Fruit fly (Drosophila melanogaster) whole organism, pupa: ENCODE data around the gene Art6.

ENCODE experiments used
- CG10348 ChIP-seq: fragments of 200-800 bp; sonication (Bioruptor generic); IDR thresholded peaks from 2 replicates; pipeline ENCODE4 v1.3.6; 2022; ENCODE audit warnings: missing biosample characterization, missing genetic modification characterization
- CG12605 ChIP-seq: fragments of 200-800 bp; sonication (Bioruptor generic); IDR thresholded peaks from 2 replicates; pipeline ENCODE4 v1.3.6; 2022; ENCODE audit warnings: missing biosample characterization, missing genetic modification characterization
- CG13204 ChIP-seq: fragments of 200-800 bp; sonication (Bioruptor generic); optimal IDR thresholded peaks from 2 replicates; lab custom pipeline; 2018; ENCODE audit warnings: missing biosample characterization, mild to moderate bottlenecking, missing genetic modification characterization, moderate library complexity
- CG14655 ChIP-seq: fragments of 200-800 bp; sonication (Bioruptor generic); optimal IDR thresholded peaks from 3 replicates; lab custom pipeline; 2017; ENCODE audit warnings: mild to moderate bottlenecking, missing biosample characterization, missing genetic modification reagents, missing genetic modification characterization
- CG15710 ChIP-seq: fragments of 200-800 bp; sonication (Bioruptor generic); optimal IDR thresholded peaks from 2 replicates; lab custom pipeline; 2018; ENCODE audit warnings: missing biosample characterization, mild to moderate bottlenecking, missing genetic modification characterization, moderate library complexity
- CG17806 ChIP-seq: fragments of 200-800 bp; sonication (Bioruptor generic); optimal IDR thresholded peaks from 2 replicates; lab custom pipeline; 2018; ENCODE audit warnings: missing biosample characterization, mild to moderate bottlenecking, missing genetic modification characterization, moderate library complexity
- CG32121 ChIP-seq: fragments of 200-800 bp; sonication (Bioruptor generic); IDR thresholded peaks from 2 replicates; pipeline ENCODE4 v1.3.6; 2022; ENCODE audit warnings: missing biosample characterization, missing genetic modification characterization
- CG34367 ChIP-seq: fragments of 200-800 bp; sonication (Bioruptor generic); optimal IDR thresholded peaks from 2 replicates; lab custom pipeline; 2018; ENCODE audit warnings: missing biosample characterization, mild to moderate bottlenecking, missing genetic modification characterization
- CG4496 ChIP-seq: fragments of 200-800 bp; sonication (Bioruptor generic); IDR thresholded peaks from 3 replicates; pipeline ENCODE4 v1.3.6; 2022; ENCODE audit warnings: missing biosample characterization, missing genetic modification characterization
- CG8159 ChIP-seq: fragments of 200-800 bp; sonication (Bioruptor generic); optimal IDR thresholded peaks from 3 replicates; lab custom pipeline; 2018; ENCODE audit warnings: missing biosample characterization, mild to moderate bottlenecking, missing genetic modification characterization, moderate library complexity
- CG8301 ChIP-seq: fragments of 200-800 bp; sonication (Bioruptor generic); optimal IDR thresholded peaks from 2 replicates; lab custom pipeline; 2018; ENCODE audit warnings: missing biosample characterization, mild to moderate bottlenecking, missing genetic modification characterization
- CG9948 ChIP-seq: fragments of 200-800 bp; sonication (Bioruptor generic); optimal IDR thresholded peaks from 2 replicates; lab custom pipeline; 2018; ENCODE audit warnings: missing biosample characterization, mild to moderate bottlenecking, missing genetic modification characterization, moderate library complexity
- D1 ChIP-seq: fragments of 200-800 bp; sonication (Bioruptor generic); optimal IDR thresholded peaks from 2 replicates; lab custom pipeline; 2018; ENCODE audit warnings: missing biosample characterization, mild to moderate bottlenecking, missing genetic modification characterization, moderate library complexity
- EcR ChIP-seq: fragments of 200-800 bp; sonication (Bioruptor generic); optimal IDR thresholded peaks from 3 replicates; lab custom pipeline; 2019; ENCODE audit warnings: missing biosample characterization, missing genetic modification characterization, mild to moderate bottlenecking, moderate library complexity, missing genetic modification reagents
- Ets98B ChIP-seq: fragments of 200-800 bp; sonication (Bioruptor generic); IDR thresholded peaks from 2 replicates; pipeline ENCODE4 v1.3.6; 2022; ENCODE audit warnings: missing biosample characterization, missing genetic modification characterization
- Pif1A ChIP-seq: fragments of 200-800 bp; sonication (Bioruptor generic); optimal IDR thresholded peaks from 3 replicates; lab custom pipeline; 2016; ENCODE audit warnings: missing biosample characterization, missing genetic modification characterization
- Pif1B ChIP-seq: fragments of 200-800 bp; sonication (Bioruptor generic); optimal IDR thresholded peaks from 3 replicates; lab custom pipeline; 2016; ENCODE audit warnings: missing biosample characterization, missing genetic modification characterization
- Snoo ChIP-seq: fragments of 200-800 bp; sonication (Bioruptor generic); optimal IDR thresholded peaks from 3 replicates; lab custom pipeline; 2017; ENCODE audit warnings: missing biosample characterization, mild to moderate bottlenecking, missing genetic modification characterization, inconsistent platforms
- fd96Ca ChIP-seq: fragments of 200-800 bp; sonication (Bioruptor generic); IDR thresholded peaks from 3 replicates; pipeline ENCODE4 v1.3.6; 2022; ENCODE audit warnings: missing biosample characterization, missing genetic modification characterization
- gl ChIP-seq: fragments of 200-800 bp; sonication (Bioruptor generic); optimal IDR thresholded peaks from 2 replicates; lab custom pipeline; 2018; ENCODE audit warnings: missing biosample characterization, mild to moderate bottlenecking, missing genetic modification characterization
- rn ChIP-seq: fragments of 200-800 bp; sonication (Bioruptor generic); IDR thresholded peaks from 2 replicates; pipeline ENCODE4 v1.3.6; 2022; ENCODE audit warnings: missing biosample characterization, missing genetic modification characterization

Gene Art6

DNA sequence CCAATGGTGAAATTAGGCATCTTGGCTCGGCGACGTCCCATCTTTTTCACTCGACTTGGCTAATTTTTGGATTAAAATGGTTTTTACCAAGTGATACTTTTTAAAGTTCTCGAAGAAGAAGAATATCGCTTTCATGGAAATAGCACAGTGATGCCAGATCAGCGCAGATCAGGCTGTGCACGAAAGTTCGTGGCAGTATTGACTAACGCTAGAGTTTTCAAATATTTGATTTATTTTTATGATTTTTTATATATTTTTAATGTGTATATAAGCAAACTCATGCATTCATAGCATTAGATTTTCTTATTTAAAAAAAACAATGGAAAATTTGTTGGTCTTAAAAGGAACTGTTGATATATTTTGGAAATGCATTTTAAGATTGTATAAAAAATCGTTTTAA, 5.4 kb upstream of the Art6 start, which contains the start of gene CG9926:
Gene CG9926, minus strand, starts transcription at position 101 of the 400 bp plus-strand sequence.
- TF ChIP-seq D1 (tag; lab: Kevin White, UChicago) (no peak), fd96Ca (no peak), CG14655 (GFP tag; lab: Kevin White, UChicago) (no peak)

dm6 chr3R:13949571-13949970, 4.0 kb upstream of the Art6 start:
- no peak for TF ChIP-seq CG13204 (GFP tag; lab: Kevin White, UChicago)
- no peak for TF ChIP-seq Pif1A (GFP tag; lab: Kevin White, UChicago)
- TF ChIP-seq CG32121 (GFP tag; lab: Robert Waterston, UW), result no peak
- TF ChIP-seq gl, result no peak
- TF ChIP-seq Snoo (tag; lab: Kevin White, UChicago), result no peak
- no peak for TF ChIP-seq CG8301 (tag; lab: Kevin White, UChicago)
- no peak for TF ChIP-seq CG17806 (tag; lab: Kevin White, UChicago)
- TF ChIP-seq CG8159 (tag; lab: Kevin White, UChicago), result no peak
- no peak for TF ChIP-seq D1 (tag; lab: Kevin White, UChicago)
- no peak for TF ChIP-seq Ets98B (GFP tag; lab: Robert Waterston, UW)
- no peak for TF ChIP-seq CG10348 (GFP tag; lab: Robert Waterston, UW)
- TF ChIP-seq CG4496, result no peak
- no peak for TF ChIP-seq Pif1B (GFP tag; lab: Kevin White, UChicago)
- no peak for TF ChIP-seq fd96Ca
- no peak for TF ChIP-seq rn (GFP tag; lab: Robert Waterston, UW)
- TF ChIP-seq CG12605 (GFP tag; lab: Robert Waterston, UW), result no peak
- no peak for TF ChIP-seq CG15710 (tag; lab: Kevin White, UChicago)
- no peak for TF ChIP-seq EcR (GFP tag; lab: Kevin White, UChicago)

DNA sequence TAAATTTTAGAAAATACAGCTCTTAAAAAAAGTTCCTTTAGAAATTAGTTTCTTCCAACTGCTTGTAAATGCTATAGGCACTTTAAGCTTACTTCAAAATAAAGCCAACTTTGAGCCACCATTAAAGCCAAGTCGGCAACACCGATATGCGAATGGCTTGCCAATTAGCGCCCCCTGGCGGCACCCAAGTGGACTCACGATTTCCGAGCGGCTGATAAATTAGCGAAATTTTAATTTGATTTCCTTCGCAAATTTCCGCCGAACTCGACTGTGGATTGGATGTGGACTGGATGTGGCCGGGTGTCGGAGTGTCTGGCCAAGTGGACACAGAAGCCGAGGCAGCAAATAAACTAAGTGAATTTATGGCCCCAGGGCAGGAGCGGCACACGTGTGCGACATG, 2.6 kb upstream of the Art6 start, which contains the start of gene CG31517:
Gene CG31517, plus strand, starts transcription at position 184 of the 400 bp plus-strand sequence.
- TF ChIP-seq CG15710 (tag; lab: Kevin White, UChicago), result no peak
- no peak for TF ChIP-seq CG12605 (GFP tag; lab: Robert Waterston, UW)
- TF ChIP-seq CG8159 (tag; lab: Kevin White, UChicago), result no peak
- TF ChIP-seq CG14655 (GFP tag; lab: Kevin White, UChicago), result no peak
- no peak for TF ChIP-seq Snoo (tag; lab: Kevin White, UChicago)
- TF ChIP-seq CG9948, result no peak
- no peak for TF ChIP-seq gl
- no peak for TF ChIP-seq CG17806 (tag; lab: Kevin White, UChicago)
- TF ChIP-seq CG34367 (tag; lab: Kevin White, UChicago), result no peak
- no peak for TF ChIP-seq CG4496
- no peak for TF ChIP-seq D1 (tag; lab: Kevin White, UChicago)
- TF ChIP-seq CG8301 (tag; lab: Kevin White, UChicago), result no peak
- no peak for TF ChIP-seq CG13204 (GFP tag; lab: Kevin White, UChicago)
- no peak for TF ChIP-seq Ets98B (GFP tag; lab: Robert Waterston, UW)
- no peak for TF ChIP-seq fd96Ca
- TF ChIP-seq Pif1A (GFP tag; lab: Kevin White, UChicago), result no peak
- no peak for TF ChIP-seq rn (GFP tag; lab: Robert Waterston, UW)
- TF ChIP-seq Pif1B (GFP tag; lab: Kevin White, UChicago), result no peak

- TF ChIP-seq gl (no peak), CG10348 (GFP tag; lab: Robert Waterston, UW) (no peak), Ets98B (GFP tag; lab: Robert Waterston, UW) (no peak), CG4496 (no peak), CG15710 (tag; lab: Kevin White, UChicago) (no peak), CG32121 (GFP tag; lab: Robert Waterston, UW) (no peak), D1 (tag; lab: Kevin White, UChicago) (no peak), CG34367 (tag; lab: Kevin White, UChicago) (no peak)
Observed at dm6 chr3R:13947415-13947814, 1.8 kb upstream of the Art6 start.

DNA sequence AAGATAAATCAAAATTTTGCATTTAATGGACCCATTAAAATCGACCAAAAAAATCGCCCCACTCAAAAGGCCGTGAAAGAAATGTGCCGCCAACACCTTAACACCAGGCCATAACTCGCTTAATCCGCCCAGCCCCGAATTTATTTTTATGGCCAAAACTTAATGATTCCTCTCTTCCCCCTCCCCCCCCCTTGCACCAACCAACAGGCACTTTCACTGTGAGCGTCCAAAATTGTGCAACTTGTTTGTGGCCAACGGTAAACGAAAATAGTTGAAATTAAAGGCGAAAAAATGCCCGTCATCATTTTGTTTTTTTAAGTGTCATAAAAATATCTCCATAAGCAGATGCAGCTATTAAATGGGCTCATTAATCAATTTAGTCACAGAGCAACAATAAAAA, 505 bp upstream of the Art6 start:
- no peak for TF ChIP-seq Ets98B (GFP tag; lab: Robert Waterston, UW)
- TF ChIP-seq CG13204 (GFP tag; lab: Kevin White, UChicago), result no peak
- no peak for TF ChIP-seq CG32121 (GFP tag; lab: Robert Waterston, UW)
- no peak for TF ChIP-seq CG8159 (tag; lab: Kevin White, UChicago)
- no peak for TF ChIP-seq CG12605 (GFP tag; lab: Robert Waterston, UW)
- TF ChIP-seq gl, result no peak
- no peak for TF ChIP-seq CG34367 (tag; lab: Kevin White, UChicago)
- TF ChIP-seq Snoo (tag; lab: Kevin White, UChicago), result no peak
- TF ChIP-seq EcR (GFP tag; lab: Kevin White, UChicago), result no peak
- no peak for TF ChIP-seq D1 (tag; lab: Kevin White, UChicago)
- TF ChIP-seq CG17806 (tag; lab: Kevin White, UChicago), result no peak
- no peak for TF ChIP-seq CG9948
- TF ChIP-seq Pif1A (GFP tag; lab: Kevin White, UChicago), result no peak
- TF ChIP-seq fd96Ca, result no peak
- no peak for TF ChIP-seq CG10348 (GFP tag; lab: Robert Waterston, UW)
- no peak for TF ChIP-seq rn (GFP tag; lab: Robert Waterston, UW)
- no peak for TF ChIP-seq CG4496

DNA sequence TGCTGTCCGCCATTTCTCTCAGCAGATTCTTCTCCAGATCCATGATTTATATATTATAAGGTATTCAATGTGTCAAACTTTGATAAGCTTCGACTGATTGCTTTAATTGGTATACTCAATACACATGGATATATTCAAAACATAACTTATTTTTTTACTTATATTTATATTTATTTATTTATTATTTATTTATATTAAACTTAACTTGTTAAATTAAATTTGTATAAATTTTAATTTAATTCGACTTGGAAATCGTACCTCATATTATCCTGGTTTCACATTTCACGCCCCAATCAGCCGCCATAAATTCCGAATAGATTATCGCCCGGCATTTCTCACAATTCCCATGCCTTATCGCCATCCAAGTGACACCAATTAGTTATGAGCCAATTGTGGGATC, 2.3 kb downstream of the Art6 start, which contains the start of gene Art9:
Gene Art9, minus strand, starts transcription at position 101 of the 400 bp plus-strand sequence.
- TF ChIP-seq CG4496, result no peak
- TF ChIP-seq rn (GFP tag; lab: Robert Waterston, UW), result no peak
- TF ChIP-seq CG10348 (GFP tag; lab: Robert Waterston, UW), result no peak
- TF ChIP-seq CG34367 (tag; lab: Kevin White, UChicago), result no peak
- no peak for TF ChIP-seq CG32121 (GFP tag; lab: Robert Waterston, UW)
- no peak for TF ChIP-seq fd96Ca
- TF ChIP-seq Pif1B (GFP tag; lab: Kevin White, UChicago), result no peak
- TF ChIP-seq CG8159 (tag; lab: Kevin White, UChicago), result no peak
- no peak for TF ChIP-seq CG13204 (GFP tag; lab: Kevin White, UChicago)
- TF ChIP-seq CG9948, result no peak
- TF ChIP-seq Ets98B (GFP tag; lab: Robert Waterston, UW), result no peak
- no peak for TF ChIP-seq CG8301 (tag; lab: Kevin White, UChicago)
- no peak for TF ChIP-seq D1 (tag; lab: Kevin White, UChicago)
- TF ChIP-seq CG17806 (tag; lab: Kevin White, UChicago), result no peak
- no peak for TF ChIP-seq Pif1A (GFP tag; lab: Kevin White, UChicago)
- no peak for TF ChIP-seq EcR (GFP tag; lab: Kevin White, UChicago)
- TF ChIP-seq Snoo (tag; lab: Kevin White, UChicago), result no peak
- no peak for TF ChIP-seq CG14655 (GFP tag; lab: Kevin White, UChicago)
- TF ChIP-seq gl, result no peak
- TF ChIP-seq CG12605 (GFP tag; lab: Robert Waterston, UW), result no peak
- TF ChIP-seq, all 21 proteins: peak for 0
